Worm (Caenorhabditis elegans): ENCODE data around the gene ZK792.12.

ce11 chrIV:11646908-11647307, 46.7 kb upstream of the ZK792.12 start:
- no peak for TF ChIP-seq T22C8.4 (GFP tag; IDR thresholded peaks at IDR 0.05)
- no peak for TF ChIP-seq klf-2 (GFP tag; conservative IDR thresholded peaks at IDR 0.05)
- TF ChIP-seq flt-1 (GFP tag; IDR thresholded peaks at IDR 0.05): no peak
- TF ChIP-seq tab-1 (GFP tag; IDR thresholded peaks at IDR 0.05): no peak
- no peak for TF ChIP-seq cog-1 (tag; optimal IDR thresholded peaks at IDR 0.05)
